Worm (Caenorhabditis elegans) whole organism, L2 larva: ENCODE data around the gene F18E9.1.
A peak's percentile ranks its signal among the peaks of the same experiment; 100 is the strongest.

ENCODE experiments used
- lsy-2 ChIP-seq, 2 experiments: fragments of 150-350 bp in 1 of 2; sonication (generic microtip) in 1 of 2; optimal IDR thresholded peaks; 2 replicates each; lab custom pipeline; 2014 to 2017; ENCODE audit warnings: missing biosample characterization in 2 of 2, missing genetic modification characterization in 2 of 2
- nhr-237 ChIP-seq: fragments of 150-350 bp; optimal IDR thresholded peaks from 2 replicates; lab custom pipeline; 2014; ENCODE audit warnings: missing biosample characterization, missing genetic modification characterization
- nhr-77 ChIP-seq: fragments of 150-350 bp; optimal IDR thresholded peaks from 2 replicates; lab custom pipeline; 2014; ENCODE audit warnings: missing biosample characterization, missing genetic modification characterization
- unc-55 ChIP-seq: fragments of 150-350 bp; sonication (generic microtip); optimal IDR thresholded peaks from 3 replicates; lab custom pipeline; 2014; ENCODE audit warnings: missing biosample characterization, missing genetic modification reagents, missing genetic modification characterization
- zag-1 ChIP-seq: fragments of 150-350 bp; optimal IDR thresholded peaks from 2 replicates; lab custom pipeline; 2014; ENCODE audit warnings: missing biosample characterization, missing genetic modification characterization
- ztf-4 ChIP-seq: fragments of 150-350 bp; optimal IDR thresholded peaks from 2 replicates; lab custom pipeline; 2014; ENCODE audit warnings: missing biosample characterization, missing genetic modification characterization

DNA sequence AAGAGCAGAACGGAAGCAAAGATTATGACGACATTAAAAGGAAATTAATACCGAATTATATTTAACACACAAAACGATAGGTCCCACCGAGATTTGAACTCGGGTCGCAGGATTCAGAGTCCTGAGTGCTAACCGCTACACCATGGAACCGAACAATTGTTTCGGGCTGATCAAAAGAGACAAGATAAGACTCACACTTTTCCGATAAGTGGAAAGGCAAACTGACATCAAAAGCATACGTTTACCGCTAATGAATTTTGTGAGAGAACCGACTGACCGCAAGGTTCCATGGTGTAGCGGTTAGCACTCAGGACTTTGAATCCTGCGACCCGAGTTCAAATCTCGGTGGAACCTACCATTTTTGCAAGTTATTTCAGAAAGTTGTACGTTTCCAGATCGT, 7.4 kb downstream of the F18E9.1 start:
- TF ChIP-seq nhr-77 (tag; lab: Kevin White, UChicago) (no peak), nhr-237 (tag; lab: Kevin White, UChicago) (no peak), unc-55 (GFP tag; lab: Kevin White, UChicago) (no peak), zag-1 (no peak), lsy-2 (tag; optimal IDR thresholded peaks at IDR 0.05; lab: Kevin White, UChicago) (peak in 1 of 2 experiments; percentile 42), ztf-4 (tag; lab: Kevin White, UChicago) (no peak)
